Fruit fly (Drosophila melanogaster): ENCODE results near the gene CG13398.

The CG13398 gene

DNA sequence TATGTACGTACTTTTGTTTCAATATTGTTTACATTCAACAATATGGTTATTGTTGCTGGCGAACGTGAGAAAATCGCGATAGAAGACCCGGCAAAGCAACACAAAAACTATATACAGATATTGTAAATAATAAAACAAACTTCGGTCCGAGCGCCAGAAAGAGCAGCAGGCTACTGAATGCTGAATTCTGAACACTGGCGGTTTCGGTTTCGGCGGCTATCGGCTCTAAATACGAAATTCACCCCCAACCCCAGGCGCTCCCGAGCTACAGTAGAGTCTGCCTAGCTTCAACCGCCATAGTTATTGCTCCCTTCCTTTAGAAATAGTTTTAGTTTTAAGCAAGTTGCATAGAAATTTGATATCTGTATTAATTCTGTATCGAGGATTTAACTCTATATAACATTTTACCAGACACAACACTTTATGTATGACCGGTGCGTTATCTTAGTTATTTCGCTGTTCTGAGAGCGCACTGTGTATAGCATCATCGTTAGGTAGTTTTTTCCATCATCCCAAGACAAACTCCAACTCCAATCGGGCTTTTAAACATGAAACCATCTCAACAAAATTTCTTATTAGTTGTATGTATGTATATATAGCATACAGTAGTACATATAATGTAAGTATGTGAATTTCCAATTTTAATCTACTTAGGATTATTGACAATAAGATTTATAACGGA is 52.6 kb downstream of the CG13398 start, which contains the start of gene CG7627 (continued):
- TF ChIP-seq lab (GFP tag; optimal IDR thresholded peaks at IDR 0.05) (peak; percentile 88), ttk (GFP tag; IDR thresholded peaks at IDR 0.05) (peak; percentile 72), Oaz (GFP tag; IDR thresholded peaks at IDR 0.05) (peak; percentile 48; the same call in 1 of the 2 replicates), pum (GFP tag; optimal IDR thresholded peaks at IDR 0.05) (peak; percentile 63), sc (optimal IDR thresholded peaks at IDR 0.05) (no peak), sc (GFP tag; optimal IDR thresholded peaks at IDR 0.05) (peak; percentile 6), oc (tag; optimal IDR thresholded peaks at IDR 0.05) (no peak), Drgx (GFP tag; IDR thresholded peaks at IDR 0.05) (peak; percentile 76), tup (GFP tag; optimal IDR thresholded peaks at IDR 0.05) (peak; percentile 41), ro (GFP tag; IDR thresholded peaks at IDR 0.05) (peak; percentile 70), Vsx1 (GFP tag; optimal IDR thresholded peaks at IDR 0.05) (peak; percentile 19), pho (GFP tag; optimal IDR thresholded peaks at IDR 0.05) (peak; percentile 59), CG15011 (GFP tag; optimal IDR thresholded peaks at IDR 0.05) (peak; percentile 1), Hr51 (GFP tag; optimal IDR thresholded peaks at IDR 0.05) (peak; percentile 21 to 77), jing (GFP tag; optimal IDR thresholded peaks at IDR 0.05) (peak; percentile 13), abd-A (tag; optimal IDR thresholded peaks at IDR 0.05) (peak; percentile 2), shn (GFP tag; optimal IDR thresholded peaks at IDR 0.05) (peak; percentile 79), insv (GFP tag; optimal IDR thresholded peaks at IDR 0.05) (peak in 1 of 2 experiments; percentile 82), Ravus (GFP tag; IDR thresholded peaks at IDR 0.05) (peak; percentile 54), CG15696 (tag; optimal IDR thresholded peaks at IDR 0.05) (peak; percentile 65), CG6791 (GFP tag; IDR thresholded peaks at IDR 0.05; ENCODE audit: partially characterized antibody) (no peak), CG8765 (GFP tag; IDR thresholded peaks at IDR 0.05) (no peak), Bgb (GFP tag; IDR thresholded peaks at IDR 0.05; ENCODE audit: partially characterized antibody) (peak; percentile 38; the same call in 1 of the 2 replicates), Hr3 (GFP tag; optimal IDR thresholded peaks at IDR 0.05) (peak; percentile 62), Lhr (GFP tag; optimal IDR thresholded peaks at IDR 0.05) (no peak), CG9437 (GFP tag; optimal IDR thresholded peaks at IDR 0.05) (peak; percentile 67), CG5953 (GFP tag; IDR thresholded peaks at IDR 0.05) (no peak), CG3726 (GFP tag; IDR thresholded peaks at IDR 0.05) (0 out of 3 replicates have a peak, but pooled peaks have one; percentile 51), CG4854 (GFP tag; optimal IDR thresholded peaks at IDR 0.05) (peak; percentile 19), Hmx (GFP tag; optimal IDR thresholded peaks at IDR 0.05) (peak; percentile 20), CG30431 (GFP tag; optimal IDR thresholded peaks at IDR 0.05) (peak; percentile 11), Sox100B (GFP tag; optimal IDR thresholded peaks at IDR 0.05) (peak; percentile 79), CG4730 (GFP tag; IDR thresholded peaks at IDR 0.05) (peak; percentile 67), CG17612 (GFP tag; IDR thresholded peaks at IDR 0.05) (no peak), cato (GFP tag; optimal IDR thresholded peaks at IDR 0.05; ENCODE audit: borderline replicate concordance) (no peak), zen2 (GFP tag; IDR thresholded peaks at IDR 0.05; ENCODE audit: partially characterized antibody) (no peak), H2.0 (GFP tag; IDR thresholded peaks at IDR 0.05) (peak; percentile 66), Sox102F (GFP tag; optimal IDR thresholded peaks at IDR 0.05) (peak; percentile 56), HHEX (GFP tag; optimal IDR thresholded peaks at IDR 0.05) (peak; percentile 80), CG18011 (GFP tag; optimal IDR thresholded peaks at IDR 0.05) (peak; percentile 26), HmgZ (tag; optimal IDR thresholded peaks at IDR 0.05) (peak; percentile 46), Usf (GFP tag; optimal IDR thresholded peaks at IDR 0.05) (peak; percentile 51), Side (GFP tag; optimal IDR thresholded peaks at IDR 0.05) (peak; percentile 70), CG13624 (GFP tag; optimal IDR thresholded peaks at IDR 0.05) (peak; percentile 45), exex (tag; optimal IDR thresholded peaks at IDR 0.05) (peak; percentile 77), jumu (GFP tag; optimal IDR thresholded peaks at IDR 0.05) (peak; percentile 76), zfh2 (GFP tag; optimal IDR thresholded peaks at IDR 0.05) (peak; percentile 74), CG18476 (GFP tag; optimal IDR thresholded peaks at IDR 0.05) (peak; percentile 64), MESR4 (GFP tag; optimal IDR thresholded peaks at IDR 0.05) (no peak)

All from whole organism, embryonic.